Worm (Caenorhabditis elegans) whole organism, L2 larva: Measurements from ENCODE around the gene sid-2.

Experiments used
- egl-27 ChIP-seq: sonication (generic microtip); optimal IDR thresholded peaks from 3 replicates; lab custom pipeline; 2017; ENCODE audit warnings: missing biosample characterization, missing genetic modification reagents, missing genetic modification characterization
- lsy-2 ChIP-seq, 2 experiments: fragments of 150-350 bp in 1 of 2; sonication (generic microtip) in 1 of 2; optimal IDR thresholded peaks; 2 replicates each; lab custom pipeline; 2014 to 2017; ENCODE audit warnings: missing biosample characterization in 2 of 2, missing genetic modification characterization in 2 of 2
- nhr-77 ChIP-seq: fragments of 150-350 bp; optimal IDR thresholded peaks from 2 replicates; lab custom pipeline; 2014; ENCODE audit warnings: missing biosample characterization, missing genetic modification characterization
- snpc-4 ChIP-seq: fragments of 150-350 bp; optimal IDR thresholded peaks from 2 replicates; lab custom pipeline; 2014; ENCODE audit warnings: missing biosample characterization, missing genetic modification characterization
- zag-1 ChIP-seq: fragments of 150-350 bp; optimal IDR thresholded peaks from 2 replicates; lab custom pipeline; 2014; ENCODE audit warnings: missing biosample characterization, missing genetic modification characterization

DNA sequence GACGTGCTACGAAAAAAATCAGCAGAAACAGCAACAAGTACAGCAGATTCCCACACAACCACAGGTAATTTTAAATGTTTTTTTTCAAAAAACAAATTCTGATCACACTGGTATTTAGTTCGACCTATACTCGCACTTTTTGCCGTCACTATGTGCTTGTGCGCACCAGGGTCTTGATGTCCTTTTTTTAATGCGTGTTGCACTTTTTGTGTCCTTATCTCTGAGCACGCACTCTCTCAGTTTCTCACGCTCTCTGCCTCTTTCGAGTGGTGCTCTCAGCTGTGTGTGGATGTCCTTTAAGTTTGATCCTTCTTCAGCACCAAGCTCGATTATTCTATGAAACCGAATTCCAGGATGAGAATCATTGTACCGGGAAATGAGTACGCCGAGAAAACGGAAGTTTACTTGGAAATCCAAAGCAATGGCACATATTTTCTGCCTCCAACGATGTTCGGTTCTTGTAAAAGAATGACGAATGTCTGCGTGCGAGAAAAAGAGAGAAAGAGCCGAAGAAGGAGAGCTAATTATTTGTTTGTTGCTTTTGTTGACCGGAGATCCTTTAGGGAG, 39.2 kb downstream of the sid-2 start:
- no peak for TF ChIP-seq snpc-4 (tag; lab: Kevin White, UChicago)
- TF ChIP-seq lsy-2 (tag; optimal IDR thresholded peaks at IDR 0.05; lab: Kevin White, UChicago), result peak in 1 of 2 experiments; percentile 30
- TF ChIP-seq nhr-77 (tag; lab: Kevin White, UChicago), result no peak
- TF ChIP-seq egl-27 (tag; lab: Kevin White, UChicago), result no peak
- TF ChIP-seq zag-1 (tag; lab: Kevin White, UChicago), result peak; percentile 19
